Worm (Caenorhabditis elegans) whole organism, L4 larva: ENCODE data around the gene smg-3.

Source experiments
- D1046.2 ChIP-seq: fragments of 200-800 bp; sonication (Bioruptor generic); IDR thresholded peaks from 2 replicates; pipeline ENCODE4 v1.3.6; 2022; ENCODE audit warnings: missing genetic modification characterization, missing compliant biosample characterization
- F10B5.3 ChIP-seq: sonication (generic microtip); optimal IDR thresholded peaks from 2 replicates; lab custom pipeline; 2016; ENCODE audit warnings: mild to moderate bottlenecking, missing genetic modification characterization, missing compliant biosample characterization
- T20F7.1 ChIP-seq: fragments of 200-800 bp; sonication (Bioruptor generic); optimal IDR thresholded peaks from 2 replicates; lab custom pipeline; 2018; ENCODE audit warnings: mild to moderate bottlenecking, missing genetic modification characterization, missing compliant biosample characterization
- Y5F2A.4 ChIP-seq: fragments of 200-800 bp; sonication (Bioruptor generic); optimal IDR thresholded peaks from 2 replicates; lab custom pipeline; 2018; ENCODE audit warnings: mild to moderate bottlenecking, missing genetic modification characterization, missing compliant biosample characterization
- ZK337.2 ChIP-seq: fragments of 200-800 bp; sonication (Bioruptor generic); IDR thresholded peaks from 2 replicates; pipeline ENCODE4 v1.3.6; 2022; ENCODE audit warnings: missing genetic modification reagents, missing genetic modification characterization, missing compliant biosample characterization
- aly-2 ChIP-seq: sonication (generic microtip); optimal IDR thresholded peaks from 2 replicates; lab custom pipeline; 2018; ENCODE audit warnings: missing biosample characterization, missing genetic modification characterization
- ama-1 ChIP-seq: fragments of 150-350 bp; optimal IDR thresholded peaks from 2 replicates; lab custom pipeline; 2014; ENCODE audit warnings: inconsistent platforms, mixed read lengths
- arid-1 ChIP-seq: fragments of 200-800 bp; sonication (Bioruptor generic); conservative IDR thresholded peaks from 2 replicates; pipeline ENCODE4 v1.3.6; 2022; ENCODE audit warnings: missing genetic modification reagents, missing genetic modification characterization, missing compliant biosample characterization
- ceh-20 ChIP-seq: fragments of 200-800 bp; sonication (Bioruptor generic); IDR thresholded peaks from 2 replicates; pipeline ENCODE4 v1.3.6; 2022; ENCODE audit warnings: missing genetic modification reagents, missing genetic modification characterization, missing compliant biosample characterization
- ceh-28 ChIP-seq: fragments of 150-350 bp; optimal IDR thresholded peaks from 2 replicates; lab custom pipeline; 2014; ENCODE audit warnings: missing biosample characterization, missing genetic modification reagents, missing genetic modification characterization
- ceh-32 ChIP-seq: sonication (generic microtip); optimal IDR thresholded peaks from 2 replicates; lab custom pipeline; 2016; ENCODE audit warnings: mild to moderate bottlenecking, missing genetic modification characterization, missing compliant biosample characterization; ENCODE audit not compliant: poor library complexity
- daf-12 ChIP-seq: fragments of 150-350 bp; optimal IDR thresholded peaks from 2 replicates; lab custom pipeline; 2014; ENCODE audit warnings: missing biosample characterization, missing genetic modification reagents, missing genetic modification characterization
- daf-19 ChIP-seq: fragments of 200-800 bp; sonication (Bioruptor generic); conservative IDR thresholded peaks from 2 replicates; pipeline ENCODE4 v1.3.6; 2022; ENCODE audit warnings: missing genetic modification characterization, missing compliant biosample characterization
- dmd-6 ChIP-seq: fragments of 200-800 bp; sonication (Bioruptor generic); IDR thresholded peaks from 2 replicates; pipeline ENCODE4 v1.3.6; 2022; ENCODE audit warnings: missing genetic modification reagents, missing genetic modification characterization, missing compliant biosample characterization
- dve-1 ChIP-seq: sonication (generic microtip); optimal IDR thresholded peaks from 2 replicates; lab custom pipeline; 2017; ENCODE audit warnings: antibody characterized with exemption, mild to moderate bottlenecking, missing genetic modification characterization, missing compliant biosample characterization; ENCODE audit not compliant: insufficient read depth
- egl-27 ChIP-seq: sonication (generic microtip); optimal IDR thresholded peaks from 3 replicates; lab custom pipeline; 2017; ENCODE audit warnings: missing biosample characterization, missing genetic modification reagents, missing genetic modification characterization
- hlh-11 ChIP-seq: fragments of 200-800 bp; sonication (Bioruptor generic); optimal IDR thresholded peaks from 2 replicates; lab custom pipeline; 2018; ENCODE audit warnings: mild to moderate bottlenecking, missing genetic modification characterization, missing compliant biosample characterization
- lin-13 ChIP-seq: fragments of 150-350 bp; optimal IDR thresholded peaks from 2 replicates; lab custom pipeline; 2014; ENCODE audit warnings: missing biosample characterization, missing genetic modification reagents, missing genetic modification characterization
- lin-38 ChIP-seq: fragments of 200-800 bp; sonication (Bioruptor generic); IDR thresholded peaks from 2 replicates; pipeline ENCODE4 v1.3.6; 2022; ENCODE audit warnings: missing genetic modification reagents, missing genetic modification characterization, missing compliant biosample characterization
- lin-39 ChIP-seq: fragments of 150-350 bp; optimal IDR thresholded peaks from 2 replicates; lab custom pipeline; 2014; ENCODE audit warnings: missing biosample characterization, missing genetic modification reagents, missing genetic modification characterization
- mdl-1 ChIP-seq, 2 experiments: fragments of 150-350 bp in 1 of 2; sonication (generic microtip) in 1 of 2; optimal IDR thresholded peaks; 2 replicates each; lab custom pipeline; 2014 to 2017; ENCODE audit warnings: missing biosample characterization in 2 of 2, missing genetic modification characterization in 2 of 2
- mdt-29 ChIP-seq: fragments of 200-800 bp; sonication (Bioruptor generic); IDR thresholded peaks from 2 replicates; pipeline ENCODE4 v1.3.6; 2022; ENCODE audit warnings: missing genetic modification reagents, missing genetic modification characterization, missing compliant biosample characterization
- mes-2 ChIP-seq: sonication (generic microtip); optimal IDR thresholded peaks from 2 replicates; lab custom pipeline; 2016; ENCODE audit warnings: missing genotype, mild to moderate bottlenecking, missing genetic modification characterization, missing compliant biosample characterization; ENCODE audit not compliant: poor library complexity, severe bottlenecking
- mxl-2 ChIP-seq: fragments of 200-800 bp; sonication (Bioruptor generic); conservative IDR thresholded peaks from 2 replicates; pipeline ENCODE4 v1.3.6; 2022; ENCODE audit warnings: missing genetic modification reagents, missing genetic modification characterization, missing compliant biosample characterization
- mxl-3 ChIP-seq: fragments of 200-800 bp; sonication (Bioruptor generic); optimal IDR thresholded peaks from 2 replicates; lab custom pipeline; 2018; ENCODE audit warnings: mild to moderate bottlenecking, missing genetic modification characterization, missing compliant biosample characterization
- nhr-102 ChIP-seq: sonication (generic microtip); optimal IDR thresholded peaks from 2 replicates; lab custom pipeline; 2016; ENCODE audit warnings: mild to moderate bottlenecking, missing genetic modification characterization, moderate library complexity, missing compliant biosample characterization
- nhr-25 ChIP-seq: sonication (generic microtip); optimal IDR thresholded peaks from 2 replicates; lab custom pipeline; 2017; ENCODE audit warnings: missing genetic modification characterization, mild to moderate bottlenecking, missing compliant biosample characterization, antibody characterized with exemption, moderate library complexity, borderline replicate concordance; ENCODE audit not compliant: insufficient read depth
- nhr-28 ChIP-seq: fragments of 150-350 bp; optimal IDR thresholded peaks from 2 replicates; lab custom pipeline; 2014; ENCODE audit warnings: missing biosample characterization, missing genetic modification characterization
- nhr-42 ChIP-seq: fragments of 200-800 bp; sonication (Bioruptor generic); IDR thresholded peaks from 2 replicates; pipeline ENCODE4 v1.3.6; 2022; ENCODE audit warnings: missing genetic modification characterization, missing compliant biosample characterization
- nhr-48 ChIP-seq: sonication (generic microtip); optimal IDR thresholded peaks from 2 replicates; lab custom pipeline; 2016; ENCODE audit warnings: mild to moderate bottlenecking, missing genetic modification characterization, missing compliant biosample characterization
- pha-4 ChIP-seq, 2 experiments: fragments of 150-350 bp in 1 of 2; fragments of 200-800 bp in 1 of 2; sonication (Bioruptor generic) in 1 of 2; IDR thresholded peaks in 1 of 2; optimal IDR thresholded peaks in 1 of 2; 2 replicates each; pipeline versions ENCODE4 v1.3.6 to Lab custom; 2014 to 2022; ENCODE audit warnings: missing genetic modification characterization in 2 of 2, missing genetic modification reagents in 2 of 2, missing biosample characterization in 1 of 2, missing compliant biosample characterization in 1 of 2
- pqm-1 ChIP-seq: sonication (generic microtip); optimal IDR thresholded peaks from 2 replicates; lab custom pipeline; 2017; ENCODE audit warnings: missing biosample characterization, missing genetic modification characterization
- rbr-2 ChIP-seq: sonication (generic microtip); optimal IDR thresholded peaks from 2 replicates; lab custom pipeline; 2016; ENCODE audit warnings: missing genotype, missing genetic modification characterization, missing compliant biosample characterization
- saeg-2 ChIP-seq: fragments of 200-800 bp; sonication (Bioruptor generic); IDR thresholded peaks from 2 replicates; pipeline ENCODE4 v1.3.6; 2022; ENCODE audit warnings: missing genetic modification reagents, missing genetic modification characterization, missing compliant biosample characterization
- sdz-12 ChIP-seq: fragments of 200-800 bp; sonication (Bioruptor generic); optimal IDR thresholded peaks from 2 replicates; lab custom pipeline; 2018; ENCODE audit warnings: mild to moderate bottlenecking, missing genetic modification characterization, missing compliant biosample characterization
- snpc-1.2 ChIP-seq: fragments of 200-800 bp; sonication (Bioruptor generic); IDR thresholded peaks from 2 replicates; pipeline ENCODE4 v1.3.6; 2022; ENCODE audit warnings: missing genetic modification reagents, missing genetic modification characterization, missing compliant biosample characterization
- snpc-4 ChIP-seq: fragments of 150-350 bp; optimal IDR thresholded peaks from 2 replicates; lab custom pipeline; 2014; ENCODE audit warnings: missing biosample characterization, missing genetic modification characterization
- spr-3 ChIP-seq: fragments of 200-800 bp; sonication (Bioruptor generic); optimal IDR thresholded peaks from 2 replicates; lab custom pipeline; 2018; ENCODE audit warnings: mild to moderate bottlenecking, missing genetic modification characterization, missing compliant biosample characterization
- unc-62 ChIP-seq, 3 experiments: fragments of 150-350 bp in 1 of 3; sonication (generic microtip); optimal IDR thresholded peaks in 2 of 3; peaks in 1 of 3; 1 replicate in 1 of 3; 2 replicates in 2 of 3; lab custom pipeline; 2014 to 2017; ENCODE audit warnings: missing biosample characterization in 3 of 3, missing genetic modification characterization in 3 of 3, missing genetic modification reagents in 3 of 3, missing genotype in 1 of 3
- zag-1 ChIP-seq: fragments of 150-350 bp; optimal IDR thresholded peaks from 2 replicates; lab custom pipeline; 2014; ENCODE audit warnings: missing biosample characterization, missing genetic modification characterization
- zfp-2 ChIP-seq: sonication (generic microtip); optimal IDR thresholded peaks from 2 replicates; lab custom pipeline; 2016; ENCODE audit warnings: mild to moderate bottlenecking, missing genetic modification characterization, missing compliant biosample characterization
- zip-11 ChIP-seq: fragments of 200-800 bp; sonication (Bioruptor generic); IDR thresholded peaks from 2 replicates; pipeline ENCODE4 v1.3.6; 2022; ENCODE audit warnings: missing genetic modification characterization, missing compliant biosample characterization
- zip-2 ChIP-seq: fragments of 150-350 bp; optimal IDR thresholded peaks from 2 replicates; lab custom pipeline; 2014; ENCODE audit warnings: missing biosample characterization, missing genetic modification characterization

Gene smg-3

DNA sequence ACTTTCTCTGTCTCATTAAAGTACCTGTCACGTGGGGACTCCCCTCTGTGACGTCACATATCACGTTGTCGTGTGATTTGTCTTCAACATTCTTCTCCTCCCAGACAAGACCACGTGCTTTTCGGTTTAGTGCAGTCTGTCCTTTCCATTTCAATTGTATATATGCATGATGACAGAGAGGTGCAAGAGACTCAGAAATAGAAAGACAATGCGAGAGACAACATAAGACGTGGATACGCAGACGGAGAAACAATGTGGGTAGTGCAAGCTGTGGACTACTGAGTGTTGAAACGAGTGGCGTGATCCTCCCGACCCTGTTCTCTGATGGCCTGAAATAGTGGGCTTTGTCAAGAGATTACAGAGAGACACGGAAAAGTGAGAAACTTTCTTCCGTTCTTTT is 36.1 kb downstream of the smg-3 start (continued):
- TF ChIP-seq F10B5.3 (tag; lab: Kevin White, UChicago) (no peak), Y5F2A.4 (no peak), D1046.2 (no peak), sdz-12 (GFP tag; lab: Kevin White, UChicago) (no peak), snpc-4 (tag; lab: Kevin White, UChicago) (no peak), mxl-2 (peak; percentile 75), nhr-48 (peak; percentile 99), zip-2 (tag; lab: Kevin White, UChicago) (peak; percentile 40), snpc-1.2 (0 out of 2 replicates have a peak, but pooled peaks have one; percentile 38), zfp-2 (tag; lab: Kevin White, UChicago) (peak; percentile 82), saeg-2 (GFP tag; lab: Robert Waterston, UW) (peak; percentile 91), mes-2 (tag; lab: Kevin White, UChicago) (peak; percentile 79), lin-38 (GFP tag; lab: Robert Waterston, UW) (peak; percentile 77)

DNA sequence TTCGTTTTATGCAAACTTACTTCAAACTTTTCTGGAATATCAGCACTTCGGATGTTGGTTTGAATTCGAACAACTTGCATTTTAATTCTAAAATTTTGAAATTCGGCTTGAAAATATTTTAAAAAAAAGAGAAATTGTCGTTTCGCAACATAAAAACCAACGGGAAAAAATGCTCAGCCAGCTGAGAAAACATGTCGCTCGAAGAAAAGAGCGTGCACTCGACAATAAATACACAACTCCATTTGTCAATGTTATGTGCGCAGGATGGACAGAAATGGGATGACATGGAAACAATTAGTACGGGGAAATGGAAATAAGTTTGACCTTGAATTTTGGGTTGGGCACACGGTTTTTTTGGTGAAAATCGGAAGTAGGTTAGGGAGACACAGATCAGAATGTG is 37.0 kb downstream of the smg-3 start, which contains the start of gene mif-4:
TSS of gene mif-4 (minus strand) at position 87 of the 400 bp plus-strand sequence.
- TF ChIP-seq aly-2 (tag; lab: Kevin White, UChicago) (no peak), daf-12 (no peak), ceh-28 (tag; lab: Kevin White, UChicago) (no peak), egl-27 (no peak), pha-4 (GFP tag; IDR thresholded peaks at IDR 0.05; lab: Robert Waterston, UW) (no peak), pha-4 (tag; optimal IDR thresholded peaks at IDR 0.05; lab: Kevin White, UChicago) (peak; percentile 24), rbr-2 (tag; lab: Kevin White, UChicago) (no peak), unc-62 (GFP tag; optimal IDR thresholded peaks at IDR 0.05 in 1 of 2; lab: Kevin White, UChicago) (peak in 1 of 2 experiments; percentile 43), unc-62 (tag; optimal IDR thresholded peaks at IDR 0.05; lab: Kevin White, UChicago) (no peak), arid-1 (GFP tag; lab: Robert Waterston, UW) (no peak), mdl-1 (tag; optimal IDR thresholded peaks at IDR 0.05; lab: Kevin White, UChicago) (peak in 1 of 2 experiments; percentile 12)

DNA sequence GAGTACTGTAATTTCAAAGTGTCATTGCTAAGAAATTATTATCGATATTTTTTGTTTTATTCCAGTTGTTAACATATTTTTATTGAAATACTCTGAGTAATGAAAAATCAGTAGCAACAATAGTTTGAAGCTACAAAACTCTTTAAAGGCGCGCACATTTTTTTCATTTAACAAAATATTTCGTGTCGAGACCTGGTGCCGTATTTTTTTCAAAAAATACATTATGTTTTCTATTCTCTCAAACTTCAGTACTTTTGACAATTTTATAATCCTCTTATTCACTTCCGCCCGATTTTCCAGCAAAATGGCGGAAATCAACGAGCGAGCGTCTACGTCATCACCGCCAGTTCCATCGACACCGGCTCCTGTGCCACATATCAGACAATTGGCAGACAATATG is 39.0 kb downstream of the smg-3 start, which contains the start of gene blos-2:
TSS of gene blos-2 (plus strand) at position 301 of the 400 bp plus-strand sequence.
- TF ChIP-seq lin-39 (tag; lab: Kevin White, UChicago), result no peak
- TF ChIP-seq nhr-102 (tag; lab: Kevin White, UChicago), result no peak
- no peak for TF ChIP-seq dve-1 (tag; lab: Kevin White, UChicago)
- no peak for TF ChIP-seq daf-19 (GFP tag; lab: Robert Waterston, UW)
- TF ChIP-seq nhr-25 (tag; lab: Kevin White, UChicago), result no peak
- no peak for TF ChIP-seq unc-62 (GFP tag; optimal IDR thresholded peaks at IDR 0.05 in 1 of 2; lab: Kevin White, UChicago)
- TF ChIP-seq unc-62 (tag; optimal IDR thresholded peaks at IDR 0.05; lab: Kevin White, UChicago), result no peak
- TF ChIP-seq zip-11 (GFP tag; lab: Robert Waterston, UW), result no peak
- no peak for TF ChIP-seq nhr-48

DNA sequence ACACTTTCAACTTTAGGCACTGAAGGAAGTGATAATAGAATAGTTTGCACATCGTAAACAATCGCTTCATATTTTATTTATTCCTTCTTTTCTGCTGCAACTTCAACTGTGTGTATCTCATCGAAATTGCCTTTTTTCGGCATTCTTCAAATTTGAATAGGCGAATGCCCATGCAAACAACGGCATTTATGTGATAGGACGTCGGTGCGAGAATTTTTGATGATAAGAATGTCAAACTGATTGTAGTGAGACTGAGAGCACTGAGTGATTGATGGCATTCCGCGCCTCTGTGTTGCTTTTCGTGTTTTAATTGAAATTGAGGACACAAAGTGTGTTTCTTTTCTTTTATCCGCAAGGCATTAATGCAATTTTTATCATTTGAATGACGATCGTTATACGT is 42.1 kb downstream of the smg-3 start:
- TF ChIP-seq mes-2 (tag; lab: Kevin White, UChicago) (peak; percentile 7), ZK337.2 (GFP tag; lab: Robert Waterston, UW) (no peak), nhr-28 (tag; lab: Kevin White, UChicago) (peak; percentile 70), ceh-20 (GFP tag; lab: Robert Waterston, UW) (peak; percentile 69; the same call in 1 of the 2 replicates), dve-1 (tag; lab: Kevin White, UChicago) (peak; percentile 55), pqm-1 (tag; lab: Kevin White, UChicago) (peak; percentile 91), unc-62 (GFP tag; optimal IDR thresholded peaks at IDR 0.05 in 1 of 2; lab: Kevin White, UChicago) (no peak), unc-62 (tag; optimal IDR thresholded peaks at IDR 0.05; lab: Kevin White, UChicago) (no peak), lin-39 (tag; lab: Kevin White, UChicago) (no peak), ama-1 (lab: Kevin White, UChicago) (peak; percentile 15), dmd-6 (GFP tag; lab: Robert Waterston, UW) (peak; percentile 81), mdl-1 (tag; optimal IDR thresholded peaks at IDR 0.05; lab: Kevin White, UChicago) (no peak), ceh-32 (tag; lab: Kevin White, UChicago) (no peak), spr-3 (GFP tag; lab: Kevin White, UChicago) (no peak), mdt-29 (no peak), mxl-3 (GFP tag; lab: Kevin White, UChicago) (peak; percentile 47), lin-13 (GFP tag; lab: Kevin White, UChicago) (peak; percentile 40), nhr-42 (GFP tag; lab: Robert Waterston, UW) (no peak), hlh-11 (tag; lab: Kevin White, UChicago) (peak; percentile 63), zag-1 (tag; lab: Kevin White, UChicago) (no peak), T20F7.1 (peak; percentile 33)
